Worm (Caenorhabditis elegans): Measurements from ENCODE around the gene C13A10.2.

DNA sequence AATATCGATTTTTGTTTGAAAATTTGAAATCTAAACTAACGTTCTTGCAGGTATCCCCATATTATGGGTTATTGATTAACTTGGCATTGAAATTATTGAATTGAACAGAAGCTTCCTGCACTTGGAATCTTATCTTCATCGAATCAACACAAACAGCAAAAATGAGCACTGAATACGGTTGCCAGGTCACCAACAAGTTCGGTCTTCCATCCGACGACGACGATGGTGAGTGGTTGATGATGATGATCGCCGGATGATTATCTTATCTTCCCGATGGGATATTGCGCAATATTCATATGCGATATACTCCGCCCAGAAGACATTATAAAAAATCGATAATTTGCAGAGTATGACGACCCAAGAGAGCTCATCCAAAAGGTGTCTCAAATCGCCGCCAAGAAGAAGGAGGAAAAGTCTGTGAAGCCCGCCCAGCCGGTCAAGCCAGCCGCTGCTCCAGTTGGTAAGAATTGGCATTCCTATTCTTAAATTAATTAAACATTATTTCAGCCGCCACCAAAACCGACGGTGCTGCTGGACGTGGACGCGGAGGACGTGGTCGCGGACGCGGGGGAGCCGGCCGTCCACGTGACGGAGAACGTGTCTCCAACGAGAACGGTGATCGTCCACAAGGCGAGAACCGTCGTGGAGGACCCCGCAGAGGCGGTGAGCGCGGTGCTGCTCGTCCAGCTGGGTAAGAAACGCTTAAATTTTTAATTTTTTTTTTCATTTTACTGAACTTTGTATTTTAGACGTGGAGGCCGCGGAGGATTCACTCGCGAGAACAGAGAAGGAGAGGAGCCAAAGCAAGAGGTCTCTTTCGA is 36.6 kb downstream of the C13A10.2 start, which contains the start of gene vig-1:
- no peak for TF ChIP-seq F13H6.1 (tag; optimal IDR thresholded peaks at IDR 0.05)
- TF ChIP-seq lin-13 (GFP tag; optimal IDR thresholded peaks at IDR 0.05): no peak
- TF ChIP-seq snpc-4 (tag; optimal IDR thresholded peaks at IDR 0.05): no peak
- no peak for TF ChIP-seq nhr-12 (tag; optimal IDR thresholded peaks at IDR 0.05)
- no peak for TF ChIP-seq ceh-16 (tag; optimal IDR thresholded peaks at IDR 0.05)
- TF ChIP-seq nhr-237 (tag; optimal IDR thresholded peaks at IDR 0.05): no peak
- no peak for TF ChIP-seq fos-1 (tag; optimal IDR thresholded peaks at IDR 0.05)
- no peak for TF ChIP-seq skn-1 (tag; optimal IDR thresholded peaks at IDR 0.05)
- no peak for TF ChIP-seq elt-1 (tag; optimal IDR thresholded peaks at IDR 0.05)

Data from whole organism, L2 larva.